Worm (Caenorhabditis elegans) whole organism, L2 larva: Measurements from ENCODE around the gene gfl-1.

Experiments used
- C34F6.9 ChIP-seq: fragments of 150-350 bp; optimal IDR thresholded peaks from 2 replicates; lab custom pipeline; 2014; ENCODE audit warnings: missing biosample characterization, missing genetic modification characterization
- F13H6.1 ChIP-seq: sonication (generic microtip); optimal IDR thresholded peaks from 2 replicates; lab custom pipeline; 2016; ENCODE audit warnings: missing genetic modification characterization, missing compliant biosample characterization
- R02D3.7 ChIP-seq: fragments of 150-350 bp; optimal IDR thresholded peaks from 2 replicates; lab custom pipeline; 2014; ENCODE audit warnings: missing biosample characterization, missing genetic modification characterization
- alr-1 ChIP-seq: fragments of 150-350 bp; optimal IDR thresholded peaks from 2 replicates; lab custom pipeline; 2014; ENCODE audit warnings: missing biosample characterization, missing genetic modification characterization
- aly-2 ChIP-seq: fragments of 150-350 bp; optimal IDR thresholded peaks from 2 replicates; lab custom pipeline; 2014; ENCODE audit warnings: missing biosample characterization, missing genetic modification characterization
- ama-1 ChIP-seq: fragments of 150-350 bp; optimal IDR thresholded peaks from 2 replicates; lab custom pipeline; 2018; ENCODE audit warnings: inconsistent platforms
- blmp-1 ChIP-seq: sonication (generic microtip); optimal IDR thresholded peaks from 2 replicates; lab custom pipeline; 2017; ENCODE audit warnings: missing genetic modification characterization, mild to moderate bottlenecking, missing compliant biosample characterization, antibody characterized with exemption, moderate library complexity; ENCODE audit not compliant: insufficient read depth
- ceh-16 ChIP-seq: fragments of 150-350 bp; optimal IDR thresholded peaks from 2 replicates; lab custom pipeline; 2014; ENCODE audit warnings: missing biosample characterization, missing genetic modification characterization
- ceh-82 ChIP-seq: fragments of 150-350 bp; optimal IDR thresholded peaks from 2 replicates; lab custom pipeline; 2014; ENCODE audit warnings: missing biosample characterization, missing genetic modification characterization
- crh-2 ChIP-seq: sonication (generic microtip); optimal IDR thresholded peaks from 2 replicates; lab custom pipeline; 2017; ENCODE audit warnings: missing biosample characterization, missing genetic modification characterization
- egl-27 ChIP-seq: sonication (generic microtip); optimal IDR thresholded peaks from 3 replicates; lab custom pipeline; 2017; ENCODE audit warnings: missing biosample characterization, missing genetic modification reagents, missing genetic modification characterization
- elt-1 ChIP-seq: fragments of 150-350 bp; optimal IDR thresholded peaks from 2 replicates; lab custom pipeline; 2014; ENCODE audit warnings: missing biosample characterization, missing genetic modification characterization
- elt-3 ChIP-seq: sonication (generic microtip); optimal IDR thresholded peaks from 2 replicates; lab custom pipeline; 2017; ENCODE audit warnings: missing biosample characterization, missing genetic modification characterization
- fos-1 ChIP-seq: fragments of 150-350 bp; optimal IDR thresholded peaks from 2 replicates; lab custom pipeline; 2014; ENCODE audit warnings: missing biosample characterization, missing genetic modification characterization
- lin-11 ChIP-seq: fragments of 150-350 bp; sonication (generic microtip); optimal IDR thresholded peaks from 2 replicates; lab custom pipeline; 2014; ENCODE audit warnings: missing biosample characterization, missing genetic modification characterization, inconsistent platforms, mixed read lengths
- lin-13 ChIP-seq: fragments of 150-350 bp; optimal IDR thresholded peaks from 2 replicates; lab custom pipeline; 2014; ENCODE audit warnings: missing biosample characterization, missing genetic modification reagents, missing genetic modification characterization
- lin-39 ChIP-seq: fragments of 150-350 bp; optimal IDR thresholded peaks from 2 replicates; lab custom pipeline; 2014; ENCODE audit warnings: missing biosample characterization, missing genetic modification reagents, missing genetic modification characterization
- lsy-2 ChIP-seq, 2 experiments: fragments of 150-350 bp in 1 of 2; sonication (generic microtip) in 1 of 2; optimal IDR thresholded peaks; 2 replicates each; lab custom pipeline; 2014 to 2017; ENCODE audit warnings: missing biosample characterization in 2 of 2, missing genetic modification characterization in 2 of 2
- mab-5 ChIP-seq: fragments of 150-350 bp; optimal IDR thresholded peaks from 2 replicates; lab custom pipeline; 2014; ENCODE audit warnings: missing biosample characterization, missing genetic modification characterization
- mbf-1 ChIP-seq: sonication (generic microtip); optimal IDR thresholded peaks from 2 replicates; lab custom pipeline; 2017; ENCODE audit warnings: missing biosample characterization, missing genetic modification characterization
- nhr-11 ChIP-seq: fragments of 150-350 bp; optimal IDR thresholded peaks from 2 replicates; lab custom pipeline; 2014; ENCODE audit warnings: missing biosample characterization, missing genetic modification characterization
- nhr-21 ChIP-seq: fragments of 150-350 bp; optimal IDR thresholded peaks from 2 replicates; lab custom pipeline; 2014; ENCODE audit warnings: missing biosample characterization, missing genetic modification characterization
- nhr-23 ChIP-seq: fragments of 150-350 bp; optimal IDR thresholded peaks from 2 replicates; lab custom pipeline; 2014; ENCODE audit warnings: missing biosample characterization, missing genetic modification reagents, missing genetic modification characterization
- nhr-237 ChIP-seq: fragments of 150-350 bp; optimal IDR thresholded peaks from 2 replicates; lab custom pipeline; 2014; ENCODE audit warnings: missing biosample characterization, missing genetic modification characterization
- nhr-25 ChIP-seq: fragments of 150-350 bp; sonication (generic microtip); optimal IDR thresholded peaks from 3 replicates; lab custom pipeline; 2014; ENCODE audit warnings: missing biosample characterization, missing genetic modification characterization
- nhr-6 ChIP-seq: fragments of 150-350 bp; optimal IDR thresholded peaks from 2 replicates; lab custom pipeline; 2014; ENCODE audit warnings: missing biosample characterization, missing genetic modification characterization
- nhr-77 ChIP-seq: fragments of 150-350 bp; optimal IDR thresholded peaks from 2 replicates; lab custom pipeline; 2014; ENCODE audit warnings: missing biosample characterization, missing genetic modification characterization
- sem-4 ChIP-seq: fragments of 150-350 bp; optimal IDR thresholded peaks from 2 replicates; lab custom pipeline; 2014; ENCODE audit warnings: missing biosample characterization, missing genetic modification reagents, missing genetic modification characterization
- skn-1 ChIP-seq: sonication (generic microtip); optimal IDR thresholded peaks from 2 replicates; lab custom pipeline; 2017; ENCODE audit warnings: missing biosample characterization, missing genetic modification characterization
- sma-3 ChIP-seq: sonication (generic microtip); optimal IDR thresholded peaks from 2 replicates; lab custom pipeline; 2016; ENCODE audit warnings: missing genetic modification reagents, missing genetic modification characterization, missing compliant biosample characterization
- sma-9 ChIP-seq, 2 experiments: fragments of 150-350 bp in 1 of 2; sonication (generic microtip) in 1 of 2; optimal IDR thresholded peaks; 2 replicates each; lab custom pipeline; 2014 to 2016; ENCODE audit warnings: missing genetic modification characterization in 2 of 2, mild to moderate bottlenecking in 1 of 2, missing biosample characterization in 1 of 2, missing compliant biosample characterization in 1 of 2, missing genetic modification reagents in 1 of 2, moderate library complexity in 1 of 2
- snpc-4 ChIP-seq: fragments of 150-350 bp; optimal IDR thresholded peaks from 2 replicates; lab custom pipeline; 2014; ENCODE audit warnings: missing biosample characterization, missing genetic modification characterization
- unc-39 ChIP-seq: fragments of 150-350 bp; optimal IDR thresholded peaks from 2 replicates; lab custom pipeline; 2014; ENCODE audit warnings: missing biosample characterization, missing genetic modification characterization
- zag-1 ChIP-seq: fragments of 150-350 bp; optimal IDR thresholded peaks from 2 replicates; lab custom pipeline; 2014; ENCODE audit warnings: missing biosample characterization, missing genetic modification characterization
- ztf-4 ChIP-seq: fragments of 150-350 bp; optimal IDR thresholded peaks from 2 replicates; lab custom pipeline; 2014; ENCODE audit warnings: missing biosample characterization, missing genetic modification characterization

gfl-1 gene

DNA sequence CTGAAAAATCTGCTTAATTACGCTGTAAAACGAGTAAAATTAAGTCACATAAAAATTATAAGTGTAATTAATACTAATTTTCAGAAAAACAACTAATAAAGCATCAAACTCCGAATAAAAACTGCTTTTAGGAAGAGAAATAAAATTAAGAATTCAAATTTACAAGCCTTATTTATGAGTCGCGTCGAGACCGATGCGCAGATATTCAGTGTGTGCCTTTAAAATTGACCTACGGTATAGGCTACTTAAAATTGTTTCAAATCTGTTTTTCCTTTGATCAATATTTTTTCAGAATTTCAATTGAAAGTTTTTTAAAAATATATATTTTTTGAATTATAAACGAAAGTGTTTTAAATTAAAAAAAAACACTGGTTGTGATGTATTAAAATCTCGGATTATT, 22.9 kb upstream of the gfl-1 start, which contains the start of gene sms-1:
TSS of gene sms-1 (minus strand) at position 6 of the 400 bp plus-strand sequence.
- TF ChIP-seq ceh-16 (no peak), unc-39 (tag; lab: Kevin White, UChicago) (no peak), nhr-237 (tag; lab: Kevin White, UChicago) (no peak), egl-27 (tag; lab: Kevin White, UChicago) (no peak), sem-4 (no peak), F13H6.1 (no peak), nhr-6 (tag; lab: Kevin White, UChicago) (no peak), elt-3 (tag; lab: Kevin White, UChicago) (no peak), ztf-4 (tag; lab: Kevin White, UChicago) (no peak), snpc-4 (tag; lab: Kevin White, UChicago) (no peak), C34F6.9 (tag; lab: Kevin White, UChicago) (no peak), blmp-1 (no peak), aly-2 (tag; lab: Kevin White, UChicago) (no peak), mbf-1 (tag; lab: Kevin White, UChicago) (no peak)

DNA sequence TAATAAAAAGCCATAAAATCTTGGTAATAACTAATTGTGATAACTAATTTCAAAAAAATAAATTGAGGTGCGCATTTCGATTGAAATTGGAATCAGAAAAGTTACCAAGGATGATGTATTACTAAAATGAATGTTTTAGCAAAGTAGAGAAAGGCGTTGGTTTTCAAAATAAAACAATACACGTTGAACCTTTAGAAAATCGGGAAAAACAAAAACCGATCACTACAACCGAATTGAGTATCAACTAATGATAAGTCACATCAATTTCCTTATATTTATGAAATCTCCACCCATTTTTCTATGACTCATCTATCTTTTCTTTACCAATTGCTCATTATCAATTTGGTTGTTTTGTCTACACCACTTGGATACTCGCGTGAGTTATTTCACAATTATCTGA, 20.7 kb upstream of the gfl-1 start, which contains the start of gene H21P03.10:
TSS of gene H21P03.10 (plus strand) at position 301 of the 400 bp plus-strand sequence.
- no peak for TF ChIP-seq ama-1 (lab: Kevin White, UChicago)
- no peak for TF ChIP-seq mab-5 (tag; lab: Kevin White, UChicago)
- no peak for TF ChIP-seq zag-1 (tag; lab: Kevin White, UChicago)
- no peak for TF ChIP-seq lin-13 (GFP tag; lab: Kevin White, UChicago)
- TF ChIP-seq nhr-6 (tag; lab: Kevin White, UChicago): no peak
- no peak for TF ChIP-seq nhr-237 (tag; lab: Kevin White, UChicago)
- no peak for TF ChIP-seq egl-27 (tag; lab: Kevin White, UChicago)
- no peak for TF ChIP-seq nhr-11
- TF ChIP-seq sem-4: no peak
- TF ChIP-seq ceh-82 (tag; lab: Kevin White, UChicago): no peak
- no peak for TF ChIP-seq nhr-21
- no peak for TF ChIP-seq nhr-77
- TF ChIP-seq F13H6.1: no peak
- no peak for TF ChIP-seq fos-1 (tag; lab: Kevin White, UChicago)
- TF ChIP-seq sma-3 (GFP tag; lab: Kevin White, UChicago): no peak
- TF ChIP-seq elt-3 (tag; lab: Kevin White, UChicago): no peak
- no peak for TF ChIP-seq lin-11 (tag; lab: Kevin White, UChicago)
- TF ChIP-seq R02D3.7 (tag; lab: Kevin White, UChicago): no peak
- no peak for TF ChIP-seq alr-1
- no peak for TF ChIP-seq lsy-2 (tag; optimal IDR thresholded peaks at IDR 0.05; lab: Kevin White, UChicago)
- TF ChIP-seq, all 48 proteins: peak for 0

DNA sequence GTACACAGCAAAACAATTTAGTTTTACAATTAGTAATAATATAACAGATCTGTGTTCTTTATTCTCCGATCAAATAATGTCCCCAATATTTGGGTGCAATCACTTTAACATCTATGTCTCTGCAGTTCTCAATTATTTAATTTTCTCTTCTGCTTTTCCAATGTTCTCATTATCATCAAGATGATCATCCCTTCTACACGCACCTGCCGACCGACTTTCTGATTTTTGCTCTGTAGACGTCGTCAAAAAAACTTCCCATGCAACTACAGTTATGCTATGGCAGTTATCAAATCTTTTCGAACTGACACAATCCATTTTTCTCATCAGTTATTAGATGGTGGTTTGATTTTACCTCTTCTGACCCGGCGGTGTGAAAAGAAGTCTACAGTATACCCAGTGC, 17.4 kb upstream of the gfl-1 start:
- TF ChIP-seq lin-13 (GFP tag; lab: Kevin White, UChicago): no peak
- TF ChIP-seq fos-1 (tag; lab: Kevin White, UChicago): peak; percentile 16
- no peak for TF ChIP-seq mbf-1 (tag; lab: Kevin White, UChicago)
- no peak for TF ChIP-seq elt-1 (tag; lab: Kevin White, UChicago)
- peak; percentile 14 for TF ChIP-seq nhr-25 (tag; lab: Kevin White, UChicago)
- TF ChIP-seq crh-2: peak; percentile 27
- TF ChIP-seq lin-39 (tag; lab: Kevin White, UChicago): no peak
- TF ChIP-seq sma-9 (GFP tag; optimal IDR thresholded peaks at IDR 0.05; lab: Kevin White, UChicago): peak; percentile 89
- no peak for TF ChIP-seq sma-9 (tag; optimal IDR thresholded peaks at IDR 0.05; lab: Kevin White, UChicago)
- peak; percentile 38 for TF ChIP-seq nhr-21
- peak; percentile 41 for TF ChIP-seq blmp-1
- no peak for TF ChIP-seq zag-1 (tag; lab: Kevin White, UChicago)

DNA sequence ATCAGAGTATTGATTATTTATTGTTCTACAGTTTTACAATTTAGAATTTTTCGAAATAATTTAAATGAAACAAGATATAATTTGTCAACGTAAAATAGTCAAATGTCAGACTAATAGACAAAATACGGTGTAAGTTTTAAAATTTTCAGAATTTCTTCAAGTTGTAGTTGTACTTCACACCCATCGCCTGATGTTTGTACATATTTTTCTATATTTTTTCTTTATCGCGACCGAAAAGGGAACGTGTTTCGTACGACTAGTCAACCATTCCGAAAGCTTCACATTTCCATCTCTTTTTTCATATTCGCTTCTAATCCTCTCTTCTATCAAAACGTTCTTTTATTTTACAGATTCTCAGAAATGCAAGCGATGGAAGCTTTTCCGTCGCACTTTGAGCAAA, 16.7 kb upstream of the gfl-1 start, which contains the start of gene twk-25:
TSS of gene twk-25 (plus strand) at position 301 of the 400 bp plus-strand sequence.
- TF ChIP-seq aly-2 (tag; lab: Kevin White, UChicago) (no peak), alr-1 (no peak), nhr-25 (tag; lab: Kevin White, UChicago) (no peak), sma-3 (GFP tag; lab: Kevin White, UChicago) (no peak), ztf-4 (tag; lab: Kevin White, UChicago) (no peak), ceh-16 (no peak), fos-1 (tag; lab: Kevin White, UChicago) (no peak), R02D3.7 (tag; lab: Kevin White, UChicago) (no peak), skn-1 (tag; lab: Kevin White, UChicago) (no peak), unc-39 (tag; lab: Kevin White, UChicago) (no peak), nhr-21 (no peak), lin-39 (tag; lab: Kevin White, UChicago) (no peak), nhr-23 (tag; lab: Kevin White, UChicago) (no peak), egl-27 (tag; lab: Kevin White, UChicago) (no peak)
- TF ChIP-seq, all 48 proteins: peak for 0
